Fruit fly (Drosophila melanogaster): ENCODE results near the gene CG31680.

DNA sequence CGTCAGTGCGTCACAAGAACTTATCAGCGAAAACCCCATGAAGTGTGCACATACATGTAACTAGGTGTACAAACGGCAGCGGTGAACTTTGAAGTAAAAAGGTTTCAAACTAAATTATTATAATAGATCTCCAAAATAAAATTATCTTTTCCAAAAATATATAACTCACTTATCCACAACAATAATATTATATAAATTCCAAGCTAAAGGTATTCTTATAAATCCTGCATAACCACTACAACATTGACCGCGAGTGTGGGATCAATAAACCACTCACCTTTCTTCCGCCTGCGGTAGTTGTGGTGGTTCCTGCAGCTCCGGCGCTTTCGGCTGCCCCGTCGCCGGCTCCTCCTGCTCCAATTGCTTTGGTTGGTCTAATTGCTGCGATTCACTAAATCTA is 34.8 kb downstream of the CG31680 start:
- TF ChIP-seq CTCF (optimal IDR thresholded peaks at IDR 0.05), result no peak
- TF ChIP-seq CG8478 (optimal IDR thresholded peaks at IDR 0.05), result no peak

Measured in S2 (cell line).